Worm (Caenorhabditis elegans) whole organism, L2 larva: Measurements from ENCODE around the gene C25H3.3.

Experiments used
- egl-27 ChIP-seq: sonication (generic microtip); optimal IDR thresholded peaks from 3 replicates; lab custom pipeline; 2017; ENCODE audit warnings: missing biosample characterization, missing genetic modification reagents, missing genetic modification characterization
- nhr-12 ChIP-seq: fragments of 150-350 bp; optimal IDR thresholded peaks from 2 replicates; lab custom pipeline; 2014; ENCODE audit warnings: missing biosample characterization, missing genetic modification characterization

DNA sequence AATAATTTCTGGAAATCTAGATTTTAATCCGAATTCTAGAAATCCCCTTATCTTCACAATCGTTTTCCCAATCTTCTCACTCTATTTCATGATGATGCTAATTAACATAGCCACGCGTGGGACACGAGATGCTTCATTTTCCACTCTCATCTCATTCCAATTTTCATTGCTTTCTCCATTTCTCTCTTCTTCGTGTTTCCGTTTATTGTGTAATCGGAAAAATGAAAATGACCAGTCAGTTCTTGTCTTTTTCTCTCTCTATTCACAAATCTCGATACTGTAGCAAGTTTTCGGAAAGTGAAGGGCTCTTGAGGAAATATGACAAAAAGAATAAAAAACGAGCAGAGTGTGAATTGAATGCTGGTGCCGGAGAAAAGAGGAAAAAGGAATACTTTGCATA lies 10.5 kb downstream of the C25H3.3 start:
- TF ChIP-seq nhr-12 (tag; lab: Kevin White, UChicago), result no peak
- TF ChIP-seq egl-27 (tag; lab: Kevin White, UChicago), result no peak
